Worm (Caenorhabditis elegans): ENCODE measurements around the gene R02D5.6.

- no peak for TF ChIP-seq lim-6 (tag; optimal IDR thresholded peaks at IDR 0.05)
- TF ChIP-seq ets-4 (tag; optimal IDR thresholded peaks at IDR 0.05): no peak
- no peak for TF ChIP-seq pqm-1 (tag; optimal IDR thresholded peaks at IDR 0.05)
- no peak for TF ChIP-seq ceh-2 (tag; optimal IDR thresholded peaks at IDR 0.05)
- TF ChIP-seq npax-4 (tag; optimal IDR thresholded peaks at IDR 0.05): no peak
- TF ChIP-seq Y22D7AL.16 (tag; optimal IDR thresholded peaks at IDR 0.05): no peak
- no peak for TF ChIP-seq fkh-10 (GFP tag; optimal IDR thresholded peaks at IDR 0.05)
- TF ChIP-seq unc-55 (GFP tag; optimal IDR thresholded peaks at IDR 0.05): no peak
- TF ChIP-seq ama-1 (optimal IDR thresholded peaks at IDR 0.05): no peak
- no peak for TF ChIP-seq fkh-6 (tag; optimal IDR thresholded peaks at IDR 0.05)
- TF ChIP-seq ceh-24 (tag; optimal IDR thresholded peaks at IDR 0.05): no peak
- no peak for TF ChIP-seq T23F11.4 (GFP tag; optimal IDR thresholded peaks at IDR 0.05)
Observed at ce11 chrV:14542138-14542537, 24.2 kb upstream of the R02D5.6 start.
